Worm (Caenorhabditis elegans) whole organism, L4 larva: ENCODE measurements around the gene tag-153.
A peak's percentile ranks its signal among the peaks of the same experiment; 100 is the strongest.

Experiments
- lin-13 ChIP-seq: fragments of 150-350 bp; optimal IDR thresholded peaks from 2 replicates; lab custom pipeline; 2014; ENCODE audit warnings: missing biosample characterization, missing genetic modification reagents, missing genetic modification characterization
- pha-4 ChIP-seq, 2 experiments: fragments of 150-350 bp in 1 of 2; fragments of 200-800 bp in 1 of 2; sonication (Bioruptor generic) in 1 of 2; IDR thresholded peaks in 1 of 2; optimal IDR thresholded peaks in 1 of 2; 2 replicates each; pipeline versions ENCODE4 v1.3.6 to Lab custom; 2014 to 2022; ENCODE audit warnings: missing genetic modification characterization in 2 of 2, missing genetic modification reagents in 2 of 2, missing biosample characterization in 1 of 2, missing compliant biosample characterization in 1 of 2

DNA sequence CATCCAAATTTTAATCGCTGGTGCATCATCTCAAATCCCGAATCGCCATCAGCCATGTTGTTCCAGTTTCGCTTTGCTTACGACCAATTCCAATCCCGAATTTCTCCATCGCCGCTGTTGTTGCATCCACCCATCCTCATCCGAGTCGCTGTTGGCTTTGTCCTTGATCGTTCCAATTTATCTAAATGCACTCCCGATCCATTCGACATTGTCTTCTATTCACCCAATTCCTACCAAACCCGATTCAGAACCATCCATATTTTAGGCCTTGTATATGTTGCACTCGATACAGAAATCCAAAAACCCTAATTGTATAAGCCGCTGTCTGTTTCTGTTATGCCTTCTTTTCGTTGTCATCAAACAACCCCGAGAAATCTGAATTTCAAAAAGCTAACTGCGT is 17.4 kb downstream of the tag-153 start:
- TF ChIP-seq lin-13 (GFP tag; lab: Kevin White, UChicago): no peak
- TF ChIP-seq pha-4 (GFP tag; IDR thresholded peaks at IDR 0.05; lab: Robert Waterston, UW): peak; percentile 90
- no peak for TF ChIP-seq pha-4 (tag; optimal IDR thresholded peaks at IDR 0.05; lab: Kevin White, UChicago)
